Worm (Caenorhabditis elegans) whole organism, L3 larva: ENCODE measurements around the gene R07E5.19.
A peak's percentile ranks its signal among the peaks of the same experiment; 100 is the strongest.

Source experiments
- R02D3.7 ChIP-seq: fragments of 150-350 bp; optimal IDR thresholded peaks from 2 replicates; lab custom pipeline; 2014; ENCODE audit warnings: missing biosample characterization, missing genetic modification characterization
- ZK546.5 ChIP-seq: sonication (generic microtip); optimal IDR thresholded peaks from 2 replicates; lab custom pipeline; 2017; ENCODE audit warnings: missing biosample characterization, missing genetic modification characterization
- aly-2 ChIP-seq: fragments of 150-350 bp; optimal IDR thresholded peaks from 2 replicates; lab custom pipeline; 2014; ENCODE audit warnings: missing biosample characterization, missing genetic modification characterization
- ama-1 ChIP-seq: fragments of 150-350 bp; optimal IDR thresholded peaks from 2 replicates; lab custom pipeline; 2018
- ceh-16 ChIP-seq: sonication (generic microtip); optimal IDR thresholded peaks from 2 replicates; lab custom pipeline; 2017; ENCODE audit warnings: missing biosample characterization, missing genetic modification characterization
- ceh-28 ChIP-seq: fragments of 150-350 bp; optimal IDR thresholded peaks from 2 replicates; lab custom pipeline; 2014; ENCODE audit warnings: missing biosample characterization, missing genetic modification reagents, missing genetic modification characterization
- ceh-82 ChIP-seq: fragments of 150-350 bp; optimal IDR thresholded peaks from 2 replicates; lab custom pipeline; 2014; ENCODE audit warnings: missing biosample characterization, missing genetic modification characterization
- ceh-9 ChIP-seq: sonication (generic microtip); optimal IDR thresholded peaks from 2 replicates; lab custom pipeline; 2018; ENCODE audit warnings: missing biosample characterization, missing genetic modification characterization
- daf-12 ChIP-seq: fragments of 150-350 bp; optimal IDR thresholded peaks from 2 replicates; lab custom pipeline; 2014; ENCODE audit warnings: missing biosample characterization, missing genetic modification reagents, missing genetic modification characterization
- egl-27 ChIP-seq: sonication (generic microtip); optimal IDR thresholded peaks from 4 replicates; lab custom pipeline; 2017; ENCODE audit warnings: missing biosample characterization, missing genetic modification reagents, missing genetic modification characterization
- elt-1 ChIP-seq: fragments of 150-350 bp; optimal IDR thresholded peaks from 2 replicates; lab custom pipeline; 2014; ENCODE audit warnings: missing biosample characterization, missing genetic modification characterization
- elt-2 ChIP-seq: sonication (generic microtip); optimal IDR thresholded peaks from 2 replicates; lab custom pipeline; 2016; ENCODE audit warnings: missing genetic modification reagents, mild to moderate bottlenecking, missing genetic modification characterization, missing compliant biosample characterization
- elt-3 ChIP-seq, 3 experiments: fragments of 150-350 bp in 1 of 3; sonication (generic microtip) in 2 of 3; optimal IDR thresholded peaks; 2 replicates in 2 of 3; 4 replicates in 1 of 3; lab custom pipeline; 2014 to 2017; ENCODE audit warnings: missing biosample characterization in 3 of 3, missing genetic modification characterization in 3 of 3
- eor-1 ChIP-seq, 2 experiments: fragments of 150-350 bp; optimal IDR thresholded peaks; 2 replicates each; lab custom pipeline; 2014 to 2018; ENCODE audit warnings: missing biosample characterization in 2 of 2, missing genetic modification characterization in 2 of 2
- fkh-10 ChIP-seq: sonication (generic microtip); optimal IDR thresholded peaks from 2 replicates; lab custom pipeline; 2017; ENCODE audit warnings: missing biosample characterization, missing genetic modification reagents, missing genetic modification characterization
- fos-1 ChIP-seq: fragments of 150-350 bp; optimal IDR thresholded peaks from 2 replicates; lab custom pipeline; 2014; ENCODE audit warnings: missing biosample characterization, missing genetic modification characterization
- hmg-11 ChIP-seq: sonication (generic microtip); optimal IDR thresholded peaks from 2 replicates; lab custom pipeline; 2016; ENCODE audit warnings: missing genetic modification characterization, missing compliant biosample characterization
- jun-1 ChIP-seq: fragments of 150-350 bp; optimal IDR thresholded peaks from 2 replicates; lab custom pipeline; 2014; ENCODE audit warnings: missing biosample characterization, missing genetic modification reagents, missing genetic modification characterization
- lin-15B ChIP-seq: fragments of 150-350 bp; optimal IDR thresholded peaks from 2 replicates; lab custom pipeline; 2014; ENCODE audit warnings: missing biosample characterization, missing genetic modification characterization
- lin-39 ChIP-seq: fragments of 150-350 bp; optimal IDR thresholded peaks from 2 replicates; lab custom pipeline; 2018; ENCODE audit warnings: missing biosample characterization, missing genetic modification reagents, missing genetic modification characterization
- lsy-12 ChIP-seq: sonication (generic microtip); optimal IDR thresholded peaks from 2 replicates; lab custom pipeline; 2016; ENCODE audit warnings: mild to moderate bottlenecking, missing genetic modification characterization, missing compliant biosample characterization
- mdl-1 ChIP-seq: fragments of 150-350 bp; optimal IDR thresholded peaks from 2 replicates; lab custom pipeline; 2014; ENCODE audit warnings: missing biosample characterization, missing genetic modification characterization
- mml-1 ChIP-seq: fragments of 150-350 bp; sonication (generic microtip); optimal IDR thresholded peaks from 3 replicates; lab custom pipeline; 2014; ENCODE audit warnings: missing biosample characterization, missing genetic modification characterization
- nfya-1 ChIP-seq: sonication (generic microtip); optimal IDR thresholded peaks from 2 replicates; lab custom pipeline; 2017; ENCODE audit warnings: missing genetic modification characterization, mild to moderate bottlenecking, missing compliant biosample characterization, antibody characterized with exemption, moderate library complexity; ENCODE audit not compliant: insufficient read depth
- nhr-11 ChIP-seq: fragments of 150-350 bp; optimal IDR thresholded peaks from 2 replicates; lab custom pipeline; 2014; ENCODE audit warnings: missing biosample characterization, missing genetic modification characterization
- nhr-12 ChIP-seq: fragments of 150-350 bp; optimal IDR thresholded peaks from 2 replicates; lab custom pipeline; 2014; ENCODE audit warnings: missing biosample characterization, missing genetic modification characterization
- nhr-237 ChIP-seq: fragments of 150-350 bp; optimal IDR thresholded peaks from 2 replicates; lab custom pipeline; 2014; ENCODE audit warnings: missing biosample characterization, missing genetic modification characterization
- nhr-25 ChIP-seq: sonication (generic microtip); optimal IDR thresholded peaks from 2 replicates; lab custom pipeline; 2017; ENCODE audit warnings: missing biosample characterization, missing genetic modification characterization
- nhr-43 ChIP-seq: sonication (generic microtip); optimal IDR thresholded peaks from 2 replicates; lab custom pipeline; 2016; ENCODE audit warnings: mild to moderate bottlenecking, missing genetic modification characterization, missing compliant biosample characterization; ENCODE audit not compliant: poor library complexity, severe bottlenecking
- nhr-67 ChIP-seq: fragments of 150-350 bp; optimal IDR thresholded peaks from 2 replicates; lab custom pipeline; 2014; ENCODE audit warnings: missing biosample characterization, missing genetic modification characterization
- nhr-77 ChIP-seq: fragments of 150-350 bp; optimal IDR thresholded peaks from 2 replicates; lab custom pipeline; 2014; ENCODE audit warnings: missing biosample characterization, missing genetic modification characterization
- pha-4 ChIP-seq: fragments of 150-350 bp; optimal IDR thresholded peaks from 2 replicates; lab custom pipeline; 2014; ENCODE audit warnings: missing biosample characterization, missing genetic modification reagents, missing genetic modification characterization
- pqm-1 ChIP-seq: fragments of 150-350 bp; optimal IDR thresholded peaks from 2 replicates; lab custom pipeline; 2017; ENCODE audit warnings: missing biosample characterization, missing genetic modification characterization, inconsistent platforms
- sea-2 ChIP-seq: fragments of 150-350 bp; sonication (generic microtip); optimal IDR thresholded peaks from 4 replicates; lab custom pipeline; 2014; ENCODE audit warnings: missing biosample characterization, missing genetic modification reagents, missing genetic modification characterization
- skn-1 ChIP-seq: fragments of 150-350 bp; optimal IDR thresholded peaks from 2 replicates; lab custom pipeline; 2014; ENCODE audit warnings: missing biosample characterization, missing genetic modification characterization
- snpc-4 ChIP-seq: fragments of 150-350 bp; optimal IDR thresholded peaks from 2 replicates; lab custom pipeline; 2014; ENCODE audit warnings: missing biosample characterization, missing genetic modification characterization
- tbx-2 ChIP-seq: sonication (generic microtip); optimal IDR thresholded peaks from 2 replicates; lab custom pipeline; 2016; ENCODE audit warnings: mild to moderate bottlenecking, missing genetic modification characterization, missing compliant biosample characterization
- unc-39 ChIP-seq: sonication (generic microtip); optimal IDR thresholded peaks from 4 replicates; lab custom pipeline; 2017; ENCODE audit warnings: missing biosample characterization, missing genetic modification characterization
- unc-62 ChIP-seq: fragments of 150-350 bp; sonication (generic microtip); optimal IDR thresholded peaks from 4 replicates; lab custom pipeline; 2014; ENCODE audit warnings: missing biosample characterization, missing genetic modification reagents, missing genetic modification characterization
- zag-1 ChIP-seq: fragments of 150-350 bp; optimal IDR thresholded peaks from 2 replicates; lab custom pipeline; 2014; ENCODE audit warnings: missing biosample characterization, missing genetic modification characterization
- ztf-11 ChIP-seq: fragments of 150-350 bp; optimal IDR thresholded peaks from 2 replicates; lab custom pipeline; 2014; ENCODE audit warnings: missing biosample characterization, missing genetic modification characterization
- ztf-4 ChIP-seq: fragments of 150-350 bp; optimal IDR thresholded peaks from 2 replicates; lab custom pipeline; 2014; ENCODE audit warnings: missing biosample characterization, missing genetic modification characterization

The R07E5.19 gene

DNA sequence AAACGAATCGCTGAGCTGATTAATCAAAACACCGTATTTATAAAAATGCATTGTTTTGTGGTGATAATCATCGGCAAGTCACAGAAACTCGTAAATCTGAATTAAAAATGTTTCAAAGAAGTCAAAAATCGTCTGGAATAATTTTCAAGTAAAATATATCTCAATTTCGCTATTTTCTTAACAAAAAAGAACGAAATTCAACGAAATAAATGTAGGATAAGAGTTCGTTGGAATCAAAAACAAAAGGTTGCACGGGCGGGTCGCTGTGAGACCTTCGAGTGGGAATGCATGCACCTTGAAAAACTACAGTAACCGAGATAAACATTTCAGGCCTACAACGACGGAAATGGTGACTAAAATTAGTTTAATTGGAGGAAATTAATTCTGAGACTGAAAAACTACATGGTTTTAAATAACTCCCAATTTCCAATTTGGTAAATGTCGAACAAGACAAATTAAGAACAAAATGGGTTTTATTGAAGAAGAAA lies 16.5 kb upstream of the R07E5.19 start, which contains the start of gene C28A5.1:
Gene C28A5.1, minus strand, starts transcription at position 51 of the 488 bp plus-strand sequence.
- no peak for TF ChIP-seq unc-62
- TF ChIP-seq nhr-11 (tag; lab: Kevin White, UChicago), result no peak
- no peak for TF ChIP-seq zag-1 (tag; lab: Kevin White, UChicago)

DNA sequence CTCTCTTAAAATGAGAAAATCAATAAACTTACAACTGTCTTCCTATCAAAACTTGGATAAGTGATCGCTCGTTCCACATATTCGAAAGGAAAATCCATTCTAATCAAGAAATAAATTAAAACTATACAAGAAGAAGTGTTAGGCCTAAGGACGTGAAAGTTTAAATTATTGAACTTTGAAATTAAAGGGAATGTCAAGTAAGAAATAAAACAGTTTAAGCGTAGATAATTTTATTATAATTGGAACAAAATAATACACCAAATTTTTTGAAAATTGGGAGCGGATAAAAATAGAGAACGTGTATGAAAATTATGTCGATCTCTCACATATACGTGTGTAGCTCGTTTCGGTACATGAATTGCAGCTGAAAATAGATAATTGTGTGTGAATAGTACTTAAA lies 11.5 kb upstream of the R07E5.19 start, which contains the start of gene C28A5.6:
Gene C28A5.6, minus strand, starts transcription at position 101 of the 400 bp plus-strand sequence.
- TF ChIP-seq pqm-1 (tag; lab: Kevin White, UChicago), result no peak
- no peak for TF ChIP-seq ztf-11
- TF ChIP-seq nhr-11 (tag; lab: Kevin White, UChicago), result no peak
- no peak for TF ChIP-seq mdl-1 (tag; lab: Kevin White, UChicago)
- no peak for TF ChIP-seq elt-1 (tag; lab: Kevin White, UChicago)
- TF ChIP-seq egl-27 (tag; lab: Kevin White, UChicago), result no peak
- no peak for TF ChIP-seq pha-4 (tag; lab: Kevin White, UChicago)
- TF ChIP-seq tbx-2 (tag; lab: Kevin White, UChicago), result no peak
- TF ChIP-seq, all 47 proteins: peak for 0

DNA sequence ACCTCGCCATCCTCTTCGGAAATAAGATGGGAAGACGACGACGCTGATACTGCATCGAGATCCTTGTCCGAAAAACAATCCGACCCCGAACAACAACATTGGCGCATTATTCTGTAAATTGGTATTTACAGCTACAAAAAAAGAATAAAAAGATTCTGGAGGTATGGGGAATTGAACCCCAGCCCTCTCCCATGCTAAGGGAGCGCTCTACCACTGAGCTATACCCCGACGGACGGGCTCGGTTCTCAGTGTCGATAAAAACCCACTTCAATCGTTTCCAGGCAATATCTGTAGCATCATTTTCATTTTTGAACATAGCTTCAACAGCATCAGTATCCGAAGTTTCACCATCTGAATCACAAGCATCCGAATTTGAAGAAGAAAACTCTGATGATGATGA lies 10.9 kb upstream of the R07E5.19 start:
- TF ChIP-seq elt-3 (tag; optimal IDR thresholded peaks at IDR 0.05; lab: Kevin White, UChicago) (no peak), snpc-4 (peak; percentile 23), fos-1 (tag; lab: Kevin White, UChicago) (no peak), ama-1 (lab: Kevin White, UChicago) (no peak), egl-27 (tag; lab: Kevin White, UChicago) (no peak), ztf-4 (no peak), unc-39 (tag; lab: Kevin White, UChicago) (no peak), elt-2 (tag; lab: Kevin White, UChicago) (peak; percentile 20)

DNA sequence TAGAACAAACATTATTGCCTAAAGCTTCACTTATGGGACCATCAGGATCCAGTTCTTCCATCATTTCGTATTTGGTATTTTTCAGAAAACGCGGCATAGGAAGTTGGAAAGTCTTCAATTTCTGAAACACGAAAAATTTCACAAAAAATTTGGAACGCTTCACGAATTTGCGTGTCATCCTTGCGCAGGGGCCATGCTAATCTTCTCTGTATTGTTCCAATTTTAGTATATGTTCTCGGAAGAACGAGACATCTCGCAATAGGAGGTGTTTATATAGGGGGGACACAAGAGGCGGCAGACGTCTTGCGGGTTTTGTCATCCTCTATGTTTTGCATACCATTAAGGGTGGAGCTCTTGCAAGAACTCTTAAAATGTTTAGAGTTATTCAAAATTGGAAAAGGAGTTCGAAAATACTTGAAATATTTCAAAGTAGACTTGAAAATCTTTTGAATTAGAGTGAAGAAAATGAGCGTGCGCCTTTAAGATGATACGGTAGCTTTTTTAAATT lies 8.9 kb upstream of the R07E5.19 start:
- TF ChIP-seq nhr-43 (tag; lab: Kevin White, UChicago), result peak; percentile 3
- peak; percentile 90 for TF ChIP-seq snpc-4

DNA sequence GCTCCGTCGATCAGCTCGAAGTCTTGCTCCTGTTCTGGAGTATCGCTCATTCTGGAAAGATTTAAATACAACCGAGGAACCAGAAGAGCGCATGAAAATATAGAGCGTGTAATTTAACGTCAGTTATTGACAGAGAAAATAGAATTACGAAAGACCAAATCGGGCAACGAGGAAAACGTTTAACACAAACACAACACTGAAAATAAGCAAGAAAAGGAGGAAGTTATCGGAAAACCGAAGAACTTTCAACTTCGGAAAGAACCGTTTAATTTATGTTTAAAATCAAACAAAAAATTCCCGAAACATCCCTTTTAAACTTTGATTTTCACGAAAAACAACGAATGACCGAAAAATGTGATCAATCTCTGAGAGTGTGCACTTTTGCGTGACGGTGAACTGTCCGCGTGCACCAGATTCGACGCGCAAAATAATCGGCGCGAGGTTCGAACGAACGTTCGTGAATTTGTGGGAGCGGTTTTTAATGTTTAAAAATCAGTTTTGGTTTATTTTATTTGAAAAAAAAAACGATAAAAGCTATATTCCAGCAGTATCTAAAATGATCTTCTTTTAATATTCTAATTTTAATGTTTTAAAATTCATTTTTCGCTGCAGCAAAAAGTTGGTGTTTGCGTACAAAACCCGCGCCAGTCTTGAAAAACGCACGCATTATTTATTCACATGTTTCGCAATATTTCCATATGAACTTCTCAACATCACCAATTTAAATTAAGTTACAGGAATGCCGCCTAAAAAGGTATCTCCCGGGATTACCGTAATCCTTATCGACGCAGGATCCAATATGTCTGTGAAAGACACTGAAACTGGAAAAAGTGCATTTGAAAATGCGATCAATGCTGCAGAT lies 1.5 kb upstream of the R07E5.19 start, which contains the start of the genes R07E5.7 and cku-80:
Gene R07E5.7, minus strand, starts transcription at position 51 of the 862 bp plus-strand sequence.
Gene cku-80, plus strand, starts transcription at position 732 of the 862 bp plus-strand sequence.
- TF ChIP-seq daf-12 (tag; lab: Kevin White, UChicago), result no peak
- no peak for TF ChIP-seq unc-39 (tag; lab: Kevin White, UChicago)
- no peak for TF ChIP-seq eor-1 (tag; optimal IDR thresholded peaks at IDR 0.05; lab: Kevin White, UChicago)
- TF ChIP-seq zag-1 (tag; lab: Kevin White, UChicago), result no peak
- peak; percentile 29 for TF ChIP-seq skn-1 (tag; lab: Kevin White, UChicago)
- no peak for TF ChIP-seq ceh-9
- no peak for TF ChIP-seq sea-2 (GFP tag; lab: Kevin White, UChicago)
- peak; percentile 65 for TF ChIP-seq nfya-1 (tag; lab: Kevin White, UChicago)
- TF ChIP-seq nhr-12, result no peak
- peak; percentile 50 for TF ChIP-seq elt-2 (tag; lab: Kevin White, UChicago)
- TF ChIP-seq nhr-77 (tag; lab: Kevin White, UChicago), result no peak
- no peak for TF ChIP-seq lin-39 (tag; lab: Kevin White, UChicago)
- TF ChIP-seq aly-2, result no peak
- no peak for TF ChIP-seq pqm-1 (tag; lab: Kevin White, UChicago)
- peak; percentile 50 for TF ChIP-seq hmg-11 (tag; lab: Kevin White, UChicago)
- TF ChIP-seq ceh-82, result no peak
- TF ChIP-seq ZK546.5 (tag; lab: Kevin White, UChicago), result no peak
- peak; percentile 26 for TF ChIP-seq R02D3.7
- no peak for TF ChIP-seq jun-1 (tag; lab: Kevin White, UChicago)
- TF ChIP-seq nhr-67 (tag; lab: Kevin White, UChicago), result no peak
- peak; percentile 75 for TF ChIP-seq lin-15B (tag; lab: Kevin White, UChicago)
- no peak for TF ChIP-seq elt-1 (tag; lab: Kevin White, UChicago)
- TF ChIP-seq ztf-4, result no peak
- no peak for TF ChIP-seq fkh-10
- TF ChIP-seq lsy-12 (tag; lab: Kevin White, UChicago), result no peak
- TF ChIP-seq ztf-11, result no peak
- no peak for TF ChIP-seq ceh-16 (tag; lab: Kevin White, UChicago)
- TF ChIP-seq pha-4 (tag; lab: Kevin White, UChicago), result peak; percentile 55
- peak; percentile 15 for TF ChIP-seq nhr-25
- no peak for TF ChIP-seq mml-1 (tag; lab: Kevin White, UChicago)
- TF ChIP-seq nhr-237, result no peak
- TF ChIP-seq mdl-1 (tag; lab: Kevin White, UChicago), result no peak
- TF ChIP-seq ceh-28 (tag; lab: Kevin White, UChicago), result no peak
- TF ChIP-seq unc-62, result no peak
- peak; percentile 28 for TF ChIP-seq nhr-43 (tag; lab: Kevin White, UChicago)
